Fruit fly (Drosophila melanogaster): ENCODE measurements around the gene CG42717.

Gene CG42717

dm6 chr3L:16037048-16037477, 4.1 kb upstream of the CG42717 start (continued):
- TF ChIP-seq CG30020 (tag; optimal IDR thresholded peaks at IDR 0.05) (peak; percentile 15), CG14860 (GFP tag; IDR thresholded peaks at IDR 0.05; ENCODE audit: partially characterized antibody) (peak; percentile 65), CG17361 (GFP tag; IDR thresholded peaks at IDR 0.05) (peak; percentile 62; the same call in 1 of the 3 replicates), CG7745 (tag; optimal IDR thresholded peaks at IDR 0.05) (no peak), HLHmδ (GFP tag; optimal IDR thresholded peaks at IDR 0.05) (no peak), CG4360 (GFP tag; IDR thresholded peaks at IDR 0.05) (no peak), ERR (GFP tag; optimal IDR thresholded peaks at IDR 0.05) (peak; percentile 53), NFAT (GFP tag; IDR thresholded peaks at IDR 0.05) (peak; percentile 85), NfI (GFP tag; optimal IDR thresholded peaks at IDR 0.05) (peak; percentile 63), tio (GFP tag; optimal IDR thresholded peaks at IDR 0.05) (peak; percentile 30), CG17612 (GFP tag; IDR thresholded peaks at IDR 0.05) (peak; percentile 36; the same call in 1 of the 2 replicates), C15 (GFP tag; IDR thresholded peaks at IDR 0.05) (0 out of 3 replicates have a peak, but pooled peaks have one; percentile 62), CG10565 (GFP tag; optimal IDR thresholded peaks at IDR 0.05) (peak; percentile 65), lab (GFP tag; optimal IDR thresholded peaks at IDR 0.05) (peak; percentile 86), CG31365 (tag; optimal IDR thresholded peaks at IDR 0.05) (peak; percentile 65), CG2199 (GFP tag; IDR thresholded peaks at IDR 0.05) (peak; percentile 90), dimm (GFP tag; IDR thresholded peaks at IDR 0.05) (0 out of 2 replicates have a peak, but pooled peaks have one; percentile 6), Pdp1 (GFP tag; optimal IDR thresholded peaks at IDR 0.05) (peak; percentile 80 to 86), eyg (GFP tag; optimal IDR thresholded peaks at IDR 0.05) (peak; percentile 60), Dek (tag; optimal IDR thresholded peaks at IDR 0.05) (peak; percentile 85), btn (GFP tag; optimal IDR thresholded peaks at IDR 0.05) (peak; percentile 65), sc (optimal IDR thresholded peaks at IDR 0.05) (no peak), sc (GFP tag; optimal IDR thresholded peaks at IDR 0.05) (peak; percentile 13), CG4617 (GFP tag; optimal IDR thresholded peaks at IDR 0.05; ENCODE audit: borderline replicate concordance) (no peak), BtbVII (GFP tag; optimal IDR thresholded peaks at IDR 0.05) (peak; percentile 33), CG2889 (GFP tag; IDR thresholded peaks at IDR 0.05) (peak; percentile 69; the same call in 2 of the 3 replicates), CG10267 (tag; optimal IDR thresholded peaks at IDR 0.05) (peak; percentile 81), Hr78 (GFP tag; optimal IDR thresholded peaks at IDR 0.05) (no peak), CG12071 (GFP tag; optimal IDR thresholded peaks at IDR 0.05) (peak; percentile 81), caup (GFP tag; optimal IDR thresholded peaks at IDR 0.05; ENCODE audit: severe bottlenecking) (peak; percentile 83), vfl (GFP tag; optimal IDR thresholded peaks at IDR 0.05) (peak; percentile 58), aop (GFP tag; IDR thresholded peaks at IDR 0.05) (no peak), CG2202 (tag; optimal IDR thresholded peaks at IDR 0.05) (peak; percentile 42), hth (optimal IDR thresholded peaks at IDR 0.05) (no peak), CG43689 (GFP tag; IDR thresholded peaks at IDR 0.05) (no peak; the same call in 1 of the 2 replicates), peb (GFP tag; IDR thresholded peaks at IDR 0.05) (peak; percentile 51; the same call in 1 of the 2 replicates), onecut (GFP tag; IDR thresholded peaks at IDR 0.05) (peak; percentile 70), MESR4 (GFP tag; optimal IDR thresholded peaks at IDR 0.05) (peak; percentile 45), CG15601 (tag; optimal IDR thresholded peaks at IDR 0.05) (peak; percentile 82), CG4854 (GFP tag; optimal IDR thresholded peaks at IDR 0.05) (peak; percentile 65), CG9437 (GFP tag; optimal IDR thresholded peaks at IDR 0.05) (peak; percentile 53), sna (GFP tag; IDR thresholded peaks at IDR 0.05; ENCODE audit: partially characterized antibody) (no peak; the same call in 1 of the 2 replicates), Gug (GFP tag; IDR thresholded peaks at IDR 0.05) (peak; percentile 55; the same call in 2 of the 4 replicates), CG9876 (GFP tag; optimal IDR thresholded peaks at IDR 0.05) (peak; percentile 69), CG15011 (GFP tag; optimal IDR thresholded peaks at IDR 0.05) (no peak), Doc3 (GFP tag; IDR thresholded peaks at IDR 0.05; ENCODE audit: partially characterized antibody) (no peak; the same call in 2 of the 3 replicates), CG13123 (GFP tag; optimal IDR thresholded peaks at IDR 0.05) (peak; percentile 54), CG13624 (GFP tag; optimal IDR thresholded peaks at IDR 0.05) (peak; percentile 86), CG15696 (tag; optimal IDR thresholded peaks at IDR 0.05) (peak; percentile 72), insv (GFP tag; optimal IDR thresholded peaks at IDR 0.05) (peak in 1 of 2 experiments; percentile 61)

Measured in whole organism, embryonic.